Fruit fly (Drosophila melanogaster) whole organism, embryonic: ENCODE data around the gene Nepl20.

ENCODE experiments used
- BtbVII ChIP-seq: fragments of 200-800 bp; sonication (Bioruptor generic); optimal IDR thresholded peaks from 3 replicates; lab custom pipeline; 2017; ENCODE audit warnings: missing biosample characterization, mild to moderate bottlenecking, missing genetic modification characterization
- CG10209 ChIP-seq: fragments of 200-800 bp; sonication (Bioruptor generic); optimal IDR thresholded peaks from 3 replicates; lab custom pipeline; 2017; ENCODE audit warnings: missing biosample characterization, mild to moderate bottlenecking, missing genetic modification characterization, missing genetic modification reagents
- CG13296 ChIP-seq: fragments of 200-800 bp; sonication (Bioruptor generic); optimal IDR thresholded peaks from 3 replicates; lab custom pipeline; 2018; ENCODE audit warnings: missing biosample characterization, mild to moderate bottlenecking, missing genetic modification characterization
- CG13424 ChIP-seq: fragments of 200-800 bp; sonication (Bioruptor generic); optimal IDR thresholded peaks from 2 replicates; lab custom pipeline; 2019; ENCODE audit warnings: missing biosample characterization, mild to moderate bottlenecking, missing genetic modification characterization, moderate library complexity
- CG13624 ChIP-seq: fragments of 200-800 bp; sonication (Bioruptor generic); optimal IDR thresholded peaks from 2 replicates; lab custom pipeline; 2016; ENCODE audit warnings: missing biosample characterization, missing genetic modification characterization
- CG13894 ChIP-seq: fragments of 200-800 bp; sonication (Bioruptor generic); optimal IDR thresholded peaks from 3 replicates; lab custom pipeline; 2018; ENCODE audit warnings: missing biosample characterization, mild to moderate bottlenecking, missing genetic modification characterization, moderate library complexity
- CG15011 ChIP-seq: fragments of 200-800 bp; sonication (Bioruptor generic); optimal IDR thresholded peaks from 3 replicates; lab custom pipeline; 2018; ENCODE audit warnings: missing biosample characterization, mild to moderate bottlenecking, missing genetic modification characterization
- CG15601 ChIP-seq: fragments of 200-800 bp; sonication (Bioruptor generic); optimal IDR thresholded peaks from 3 replicates; lab custom pipeline; 2019; ENCODE audit warnings: missing biosample characterization, mild to moderate bottlenecking, missing genetic modification characterization, moderate library complexity
- CG18476 ChIP-seq: fragments of 200-800 bp; sonication (Bioruptor generic); optimal IDR thresholded peaks from 2 replicates; lab custom pipeline; 2016; ENCODE audit warnings: missing biosample characterization, mild to moderate bottlenecking, missing genetic modification characterization
- CG32767 ChIP-seq: fragments of 200-800 bp; sonication (Bioruptor generic); IDR thresholded peaks from 2 replicates; pipeline ENCODE4 v1.3.6; 2022; ENCODE audit warnings: missing biosample characterization, missing genetic modification characterization
- CG42726 ChIP-seq: fragments of 200-800 bp; sonication (Bioruptor generic); IDR thresholded peaks from 2 replicates; pipeline ENCODE4 v1.3.6; 2022; ENCODE audit warnings: missing biosample characterization, missing genetic modification characterization; ENCODE audit not compliant: partially characterized antibody
- CG4404 ChIP-seq: fragments of 200-800 bp; sonication (Bioruptor generic); IDR thresholded peaks from 2 replicates; pipeline ENCODE4 v1.3.6; 2022; ENCODE audit warnings: missing biosample characterization, missing genetic modification characterization
- CG6254 ChIP-seq: fragments of 200-800 bp; sonication (Bioruptor generic); optimal IDR thresholded peaks from 3 replicates; lab custom pipeline; 2017; ENCODE audit warnings: mild to moderate bottlenecking, missing biosample characterization, missing genetic modification reagents, missing genetic modification characterization
- CG7372 ChIP-seq: fragments of 200-800 bp; sonication (Bioruptor generic); IDR thresholded peaks from 2 replicates; pipeline ENCODE4 v1.3.6; 2022; ENCODE audit warnings: missing biosample characterization, missing genetic modification characterization
- CrebB ChIP-seq: fragments of 200-800 bp; sonication (Bioruptor generic); optimal IDR thresholded peaks from 3 replicates; lab custom pipeline; 2018; ENCODE audit warnings: missing biosample characterization, mild to moderate bottlenecking, missing genetic modification characterization
- Doc2 ChIP-seq: fragments of 200-800 bp; sonication (Bioruptor generic); IDR thresholded peaks from 2 replicates; pipeline ENCODE4 v1.3.6; 2022; ENCODE audit warnings: missing biosample characterization, missing genetic modification characterization
- Doc3 ChIP-seq: fragments of 200-800 bp; sonication (Bioruptor generic); IDR thresholded peaks from 3 replicates; pipeline ENCODE4 v1.3.6; 2022; ENCODE audit warnings: missing biosample characterization, missing genetic modification characterization; ENCODE audit not compliant: partially characterized antibody
- HHEX ChIP-seq: fragments of 200-800 bp; sonication (Bioruptor generic); optimal IDR thresholded peaks from 3 replicates; lab custom pipeline; 2017; ENCODE audit warnings: missing biosample characterization, mild to moderate bottlenecking, missing genetic modification characterization, missing genetic modification reagents
- Hand ChIP-seq: fragments of 200-800 bp; sonication (Bioruptor generic); optimal IDR thresholded peaks from 2 replicates; lab custom pipeline; 2017; ENCODE audit warnings: mild to moderate bottlenecking, missing biosample characterization, missing genetic modification reagents, missing genetic modification characterization
- HmgZ ChIP-seq: fragments of 200-800 bp; sonication (Bioruptor generic); optimal IDR thresholded peaks from 2 replicates; lab custom pipeline; 2018; ENCODE audit warnings: missing biosample characterization, mild to moderate bottlenecking, missing genetic modification characterization
- Sry-β ChIP-seq: fragments of 200-800 bp; sonication (Bioruptor generic); optimal IDR thresholded peaks from 2 replicates; lab custom pipeline; 2018; ENCODE audit warnings: missing biosample characterization, mild to moderate bottlenecking, missing genetic modification characterization, moderate library complexity
- Ssrp ChIP-seq: fragments of 200-800 bp; sonication (Bioruptor generic); optimal IDR thresholded peaks from 2 replicates; lab custom pipeline; 2018; ENCODE audit warnings: missing biosample characterization, mild to moderate bottlenecking, missing genetic modification characterization, moderate library complexity
- Stat92E ChIP-seq, 3 experiments: fragments of >200 bp in 2 of 3; fragments of 200-800 bp in 1 of 3; sonication (Bioruptor generic) in 1 of 3; optimal IDR thresholded peaks; 2 replicates each; lab custom pipeline; 2017 to 2019; ENCODE audit warnings: missing biosample characterization in 3 of 3, missing genetic modification characterization in 3 of 3, mild to moderate bottlenecking in 1 of 3, moderate library complexity in 1 of 3
- TFAM ChIP-seq: fragments of 200-800 bp; sonication (Bioruptor generic); optimal IDR thresholded peaks from 2 replicates; lab custom pipeline; 2017; ENCODE audit warnings: missing biosample characterization, missing genetic modification characterization, inconsistent platforms
- Taf1 ChIP-seq: fragments of 200-800 bp; sonication (Bioruptor generic); IDR thresholded peaks from 2 replicates; pipeline ENCODE4 v1.3.6; 2022; ENCODE audit warnings: missing biosample characterization, missing genetic modification characterization
- az2 ChIP-seq: fragments of 200-800 bp; sonication (Bioruptor generic); optimal IDR thresholded peaks from 3 replicates; lab custom pipeline; 2016; ENCODE audit warnings: missing biosample characterization, missing genetic modification characterization
- bowl ChIP-seq: fragments of 200-800 bp; sonication (Bioruptor generic); IDR thresholded peaks from 2 replicates; pipeline ENCODE4 v1.3.6; 2022; ENCODE audit warnings: missing biosample characterization, missing genetic modification characterization
- br ChIP-seq: fragments of >200 bp; optimal IDR thresholded peaks from 2 replicates; lab custom pipeline; 2017
- cg ChIP-seq: fragments of 200-800 bp; sonication (Bioruptor generic); optimal IDR thresholded peaks from 3 replicates; lab custom pipeline; 2019; ENCODE audit warnings: missing biosample characterization, mild to moderate bottlenecking, missing genetic modification characterization, moderate library complexity
- chinmo ChIP-seq: fragments of 200-800 bp; sonication (Bioruptor generic); IDR thresholded peaks from 4 replicates; pipeline ENCODE4 v1.3.6; 2022; ENCODE audit warnings: missing biosample characterization, missing genetic modification characterization; ENCODE audit not compliant: partially characterized antibody
- crp ChIP-seq, 2 experiments: fragments of 200-800 bp; sonication (Bioruptor generic); optimal IDR thresholded peaks; 2 replicates in 1 of 2; 3 replicates in 1 of 2; lab custom pipeline; 2017; ENCODE audit warnings: missing biosample characterization in 2 of 2, missing genetic modification characterization in 2 of 2, mild to moderate bottlenecking in 1 of 2, moderate library complexity in 1 of 2
- cwo ChIP-seq: fragments of 200-800 bp; sonication (Bioruptor generic); optimal IDR thresholded peaks from 3 replicates; lab custom pipeline; 2017; ENCODE audit warnings: missing biosample characterization, missing genetic modification characterization, mild to moderate bottlenecking, moderate library complexity, missing genetic modification reagents
- fu2 ChIP-seq: fragments of 200-800 bp; sonication (Bioruptor generic); optimal IDR thresholded peaks from 2 replicates; lab custom pipeline; 2016; ENCODE audit warnings: missing biosample characterization, missing genetic modification characterization
- gcm2 ChIP-seq: fragments of 200-800 bp; sonication (Bioruptor generic); optimal IDR thresholded peaks from 2 replicates; lab custom pipeline; 2016; ENCODE audit warnings: missing biosample characterization, missing genetic modification characterization
- ham ChIP-seq: fragments of 200-800 bp; sonication (Bioruptor generic); IDR thresholded peaks from 2 replicates; pipeline ENCODE4 v1.3.6; 2022; ENCODE audit warnings: missing biosample characterization, missing genetic modification characterization
- hth ChIP-seq: fragments of >200 bp; optimal IDR thresholded peaks from 2 replicates; lab custom pipeline; 2017; ENCODE audit warnings: inconsistent platforms
- insv ChIP-seq, 2 experiments: fragments of 200-800 bp; sonication (Bioruptor generic); optimal IDR thresholded peaks; 3 replicates each; lab custom pipeline; 2016 to 2018; ENCODE audit warnings: missing biosample characterization in 2 of 2, missing genetic modification characterization in 2 of 2
- kah ChIP-seq: fragments of 200-800 bp; sonication (Bioruptor generic); optimal IDR thresholded peaks from 2 replicates; lab custom pipeline; 2018; ENCODE audit warnings: missing biosample characterization, mild to moderate bottlenecking, missing genetic modification characterization
- lab ChIP-seq: fragments of 200-800 bp; sonication (Bioruptor generic); optimal IDR thresholded peaks from 3 replicates; lab custom pipeline; 2017; ENCODE audit warnings: missing biosample characterization, missing genetic modification characterization, mild to moderate bottlenecking, moderate library complexity, missing genetic modification reagents
- lmd ChIP-seq: fragments of 200-800 bp; sonication (Bioruptor generic); IDR thresholded peaks from 2 replicates; pipeline ENCODE4 v1.3.6; 2022; ENCODE audit warnings: missing biosample characterization, missing genetic modification characterization
- nau ChIP-seq: fragments of 200-800 bp; sonication (Bioruptor generic); optimal IDR thresholded peaks from 3 replicates; lab custom pipeline; 2017; ENCODE audit warnings: missing biosample characterization, mild to moderate bottlenecking, missing genetic modification characterization, missing genetic modification reagents
- schlank ChIP-seq: fragments of 200-800 bp; sonication (Bioruptor generic); optimal IDR thresholded peaks from 2 replicates; lab custom pipeline; 2018; ENCODE audit warnings: missing biosample characterization, mild to moderate bottlenecking, missing genetic modification characterization
- sens ChIP-seq: fragments of 200-800 bp; sonication (Bioruptor generic); peaks from one replicate; lab custom pipeline; 2016; ENCODE audit warnings: missing biosample characterization, missing genetic modification characterization
- slbo ChIP-seq: fragments of 200-800 bp; sonication (Bioruptor generic); IDR thresholded peaks from 2 replicates; pipeline ENCODE4 v1.3.6; 2022; ENCODE audit warnings: missing biosample characterization, missing genetic modification characterization
- sr ChIP-seq: fragments of 200-800 bp; sonication (Bioruptor generic); IDR thresholded peaks from 3 replicates; pipeline ENCODE4 v1.3.6; 2022; ENCODE audit warnings: missing biosample characterization, missing genetic modification characterization
- twi ChIP-seq: fragments of 200-800 bp; optimal IDR thresholded peaks from 2 replicates; lab custom pipeline; 2019; ENCODE audit warnings: missing biosample characterization, mild to moderate bottlenecking, missing genetic modification characterization, moderate library complexity
- tx ChIP-seq: fragments of 200-800 bp; sonication (Bioruptor generic); optimal IDR thresholded peaks from 2 replicates; lab custom pipeline; 2016; ENCODE audit warnings: missing biosample characterization, missing genetic modification characterization
- vfl ChIP-seq: fragments of 200-800 bp; sonication (Bioruptor generic); optimal IDR thresholded peaks from 2 replicates; lab custom pipeline; 2016; ENCODE audit warnings: missing biosample characterization, missing genetic modification characterization

Gene Nepl20

DNA sequence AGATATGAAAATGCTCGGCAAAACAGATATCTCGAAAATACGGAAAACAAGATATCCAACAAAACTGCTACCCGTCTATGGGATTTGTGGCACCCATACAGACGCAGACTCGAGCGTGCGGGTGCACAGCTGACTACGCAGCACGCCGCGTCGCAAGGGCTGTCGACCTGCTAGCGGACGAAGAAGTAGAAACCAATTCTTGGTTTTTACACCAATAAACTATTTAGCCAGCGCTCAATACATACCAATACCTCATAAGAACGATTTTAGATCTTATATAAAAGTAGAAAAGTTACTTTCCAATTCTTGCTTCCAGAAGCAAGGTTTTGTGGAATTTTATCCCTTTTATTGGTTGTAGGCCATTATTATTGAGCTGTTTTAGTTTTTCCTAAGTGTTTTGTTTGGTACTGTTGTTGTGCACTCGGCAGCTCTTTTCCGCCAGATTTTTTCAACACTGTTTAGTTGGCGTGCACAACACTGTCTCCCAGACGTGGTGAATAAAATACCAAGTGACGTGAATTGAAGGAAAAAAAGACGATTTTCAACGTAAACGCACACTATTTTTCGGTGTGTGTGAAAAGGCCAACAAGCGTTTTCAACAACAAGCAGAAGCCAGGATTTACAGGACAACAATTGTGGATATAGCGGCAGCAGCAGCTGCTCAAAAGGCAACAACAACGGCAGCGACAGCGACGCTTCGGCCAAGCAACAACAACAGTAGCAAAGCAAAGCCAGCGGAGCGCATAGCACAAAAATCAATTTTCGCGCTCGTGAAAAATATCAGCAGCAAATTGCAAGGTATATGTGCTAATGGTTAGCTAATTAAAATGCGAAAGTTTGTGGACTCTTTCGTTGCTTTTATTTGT lies 8.2 kb downstream of the Nepl20 start (continued):
- TF ChIP-seq CG13894 (tag; lab: Kevin White, UChicago) (peak; percentile 80), HHEX (peak; percentile 77), CG7372 (GFP tag; lab: Robert Waterston, UW) (peak; percentile 73), kah (GFP tag; lab: Kevin White, UChicago) (peak; percentile 35), twi (tag; lab: Kevin White, UChicago) (peak; percentile 38), CG13424 (peak; percentile 82), Hand (GFP tag; lab: Kevin White, UChicago) (peak; percentile 42), CG6254 (GFP tag; lab: Kevin White, UChicago) (peak; percentile 15), schlank (tag; lab: Kevin White, UChicago) (peak; percentile 70), hth (lab: Kevin White, UChicago) (no peak), lmd (peak; percentile 74), slbo (GFP tag; lab: Robert Waterston, UW) (peak; percentile 84), CG13624 (peak; percentile 91), sens (GFP tag; lab: Kevin White, UChicago) (peak; percentile 96), nau (peak; percentile 64), Ssrp (peak; percentile 64), Sry-β (GFP tag; lab: Kevin White, UChicago) (peak; percentile 80), ham (GFP tag; lab: Robert Waterston, UW) (peak; percentile 15; the same call in 1 of the 2 replicates), Doc3 (GFP tag; lab: Robert Waterston, UW) (no peak), gcm2 (GFP tag; lab: Kevin White, UChicago) (peak; percentile 52), lab (peak; percentile 86), cwo (GFP tag; lab: Kevin White, UChicago) (peak; percentile 71), CG4404 (GFP tag; lab: Robert Waterston, UW) (peak; percentile 81), Taf1 (peak; percentile 44; the same call in 1 of the 2 replicates), az2 (peak; percentile 66), chinmo (0 out of 4 replicates have a peak, but pooled peaks have one; percentile 15), HmgZ (tag; lab: Kevin White, UChicago) (peak; percentile 87), TFAM (no peak), CG42726 (no peak), CG18476 (GFP tag; lab: Kevin White, UChicago) (peak; percentile 70), BtbVII (GFP tag; lab: Kevin White, UChicago) (peak; percentile 76), bowl (GFP tag; lab: Robert Waterston, UW) (no peak), CG15601 (tag; lab: Kevin White, UChicago) (peak; percentile 28), CG15011 (GFP tag; lab: Kevin White, UChicago) (peak; percentile 57), sr (GFP tag; lab: Robert Waterston, UW) (no peak), Doc2 (GFP tag; lab: Robert Waterston, UW) (no peak), insv (GFP tag; optimal IDR thresholded peaks at IDR 0.05; lab: Kevin White, UChicago) (peak in 1 of 2 experiments; percentile 30), CrebB (tag; lab: Kevin White, UChicago) (peak; percentile 64), CG13296 (GFP tag; lab: Kevin White, UChicago) (peak; percentile 78), cg (GFP tag; lab: Kevin White, UChicago) (peak; percentile 33), tx (GFP tag; lab: Kevin White, UChicago) (peak; percentile 82), crp (GFP tag; optimal IDR thresholded peaks at IDR 0.05; lab: Kevin White, UChicago) (peak in 1 of 2 experiments; percentile 83), vfl (GFP tag; lab: Kevin White, UChicago) (peak; percentile 89), br (no peak), CG32767 (GFP tag; lab: Robert Waterston, UW) (peak; percentile 35; the same call in 1 of the 2 replicates), CG10209 (GFP tag; lab: Kevin White, UChicago) (peak; percentile 79), fu2 (GFP tag; lab: Kevin White, UChicago) (peak; percentile 92), Stat92E (GFP tag; optimal IDR thresholded peaks at IDR 0.05; lab: Kevin White, UChicago) (no peak)
